Worm (Caenorhabditis elegans): ENCODE data around the gene H37A05.2.

The H37A05.2 gene

ce11 chrV:13656346-13657254 is 22.6 kb upstream of the H37A05.2 start:
- no peak for TF ChIP-seq unc-62 (GFP tag; optimal IDR thresholded peaks at IDR 0.05)

- no peak for TF ChIP-seq unc-62 (GFP tag; optimal IDR thresholded peaks at IDR 0.05)
Observed at ce11 chrV:13655202-13655764, 21.2 kb upstream of the H37A05.2 start.

ce11 chrV:13654394-13654792 is 20.3 kb upstream of the H37A05.2 start:
- no peak for TF ChIP-seq unc-62 (GFP tag; optimal IDR thresholded peaks at IDR 0.05)

ce11 chrV:13653713-13654393 is 19.8 kb upstream of the H37A05.2 start, which contains the start of gene lpin-1:
TSS of gene lpin-1 (minus strand) at chrV:13654129.
- TF ChIP-seq unc-62 (GFP tag; optimal IDR thresholded peaks at IDR 0.05) = no peak

- no peak for TF ChIP-seq unc-62 (GFP tag; optimal IDR thresholded peaks at IDR 0.05)
Observed at ce11 chrV:13652322-13652721, 18.3 kb upstream of the H37A05.2 start.

ce11 chrV:13650800-13651199 is 16.8 kb upstream of the H37A05.2 start:
- TF ChIP-seq unc-62 (GFP tag; optimal IDR thresholded peaks at IDR 0.05) = no peak

ce11 chrV:13649730-13650349 is 15.8 kb upstream of the H37A05.2 start, which contains the start of gene H37A05.4:
TSS of gene H37A05.4 (minus strand) at chrV:13649780.
- TF ChIP-seq unc-62 (GFP tag; optimal IDR thresholded peaks at IDR 0.05) = no peak

ce11 chrV:13647617-13648016 is 13.6 kb upstream of the H37A05.2 start:
- TF ChIP-seq unc-62 (GFP tag; optimal IDR thresholded peaks at IDR 0.05) = no peak

ce11 chrV:13647185-13647584 is 13.1 kb upstream of the H37A05.2 start:
- no peak for TF ChIP-seq unc-62 (GFP tag; optimal IDR thresholded peaks at IDR 0.05)

ce11 chrV:13645848-13646578 is 12.0 kb upstream of the H37A05.2 start:
- TF ChIP-seq unc-62 (GFP tag; optimal IDR thresholded peaks at IDR 0.05) = no peak

ce11 chrV:13638040-13638439 is 4.0 kb upstream of the H37A05.2 start:
- no peak for TF ChIP-seq unc-62 (GFP tag; optimal IDR thresholded peaks at IDR 0.05)

- TF ChIP-seq unc-62 (GFP tag; optimal IDR thresholded peaks at IDR 0.05) = no peak
Observed at ce11 chrV:13636411-13636810, 2.4 kb upstream of the H37A05.2 start.

ce11 chrV:13627103-13627623 is 6.9 kb downstream of the H37A05.2 start, which contains the start of gene sde-2:
TSS of gene sde-2 (plus strand) at chrV:13627573.
- no peak for TF ChIP-seq unc-62 (GFP tag; optimal IDR thresholded peaks at IDR 0.05)

- TF ChIP-seq unc-62 (GFP tag; optimal IDR thresholded peaks at IDR 0.05) = no peak
Observed at ce11 chrV:13625517-13626097, 8.4 kb downstream of the H37A05.2 start, which contains the start of the genes nduv-2 and F53F4.12. TSS of gene nduv-2 (minus strand) at chrV:13625567. TSS of gene F53F4.12 (plus strand) at chrV:13626047.
